Fruit fly (Drosophila melanogaster) whole organism, adult: ENCODE data around the gene CG9641.

ENCODE experiments used
- CG12768 ChIP-seq: fragments of 200-800 bp; sonication (Bioruptor generic); optimal IDR thresholded peaks from 2 replicates; lab custom pipeline; 2017; ENCODE audit warnings: missing biosample characterization, missing genetic modification characterization, mild to moderate bottlenecking, moderate library complexity, missing genetic modification reagents
- CG5204 ChIP-seq: fragments of 200-800 bp; sonication (Bioruptor generic); optimal IDR thresholded peaks from 2 replicates; lab custom pipeline; 2016; ENCODE audit warnings: missing biosample characterization, missing genetic modification characterization
- Clk ChIP-seq: fragments of 200-800 bp; sonication (Bioruptor generic); optimal IDR thresholded peaks from 2 replicates; lab custom pipeline; 2017; ENCODE audit warnings: missing biosample characterization, missing genetic modification characterization
- Crg-1 ChIP-seq: fragments of 200-800 bp; sonication (Bioruptor generic); optimal IDR thresholded peaks from 2 replicates; lab custom pipeline; 2016; ENCODE audit warnings: missing biosample characterization, missing genetic modification characterization
- kay ChIP-seq: fragments of 200-800 bp; sonication (Bioruptor generic); peaks from one replicate; lab custom pipeline; 2016; ENCODE audit warnings: missing biosample characterization, missing genetic modification characterization, borderline replicate concordance
- pad ChIP-seq: fragments of 200-800 bp; sonication (Bioruptor generic); optimal IDR thresholded peaks from 3 replicates; lab custom pipeline; 2017; ENCODE audit warnings: missing biosample characterization, missing genetic modification characterization, mild to moderate bottlenecking, moderate library complexity, missing genetic modification reagents

DNA sequence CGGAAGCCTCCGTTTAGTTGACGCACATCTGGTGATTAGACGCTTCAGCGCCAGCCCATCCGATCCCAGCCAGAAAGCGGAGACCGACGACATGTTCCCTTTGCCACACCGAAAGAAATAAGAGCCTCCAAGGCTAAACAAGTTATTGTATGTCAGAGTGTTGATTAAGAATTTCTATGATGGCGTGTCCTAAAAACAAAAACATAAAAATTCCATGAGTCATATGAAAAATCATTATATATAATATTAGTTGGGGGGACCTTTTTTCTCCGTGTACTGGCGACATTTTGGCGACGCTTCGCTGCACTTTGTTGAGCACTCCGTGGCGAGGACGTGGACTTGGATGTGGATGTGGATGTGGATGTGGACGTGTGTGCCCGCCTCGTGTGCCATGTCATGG lies 36.1 kb upstream of the CG9641 start:
- TF ChIP-seq Crg-1 (GFP tag; lab: Kevin White, UChicago) (no peak), pad (no peak), Clk (GFP tag; lab: Kevin White, UChicago) (no peak), CG12768 (no peak), CG5204 (GFP tag; lab: Kevin White, UChicago) (no peak), kay (GFP tag; lab: Kevin White, UChicago) (no peak)
